Worm (Caenorhabditis elegans) whole organism, L3 larva: ENCODE results near the gene clec-157.
A peak's percentile ranks its signal among the peaks of the same experiment; 100 is the strongest.

Experiments used
- R02D3.7 ChIP-seq: fragments of 150-350 bp; optimal IDR thresholded peaks from 2 replicates; lab custom pipeline; 2014; ENCODE audit warnings: missing biosample characterization, missing genetic modification characterization
- ZK546.5 ChIP-seq: sonication (generic microtip); optimal IDR thresholded peaks from 2 replicates; lab custom pipeline; 2017; ENCODE audit warnings: missing biosample characterization, missing genetic modification characterization
- aly-2 ChIP-seq: fragments of 150-350 bp; optimal IDR thresholded peaks from 2 replicates; lab custom pipeline; 2014; ENCODE audit warnings: missing biosample characterization, missing genetic modification characterization
- ama-1 ChIP-seq: fragments of 150-350 bp; optimal IDR thresholded peaks from 2 replicates; lab custom pipeline; 2018
- ceh-28 ChIP-seq: fragments of 150-350 bp; optimal IDR thresholded peaks from 2 replicates; lab custom pipeline; 2014; ENCODE audit warnings: missing biosample characterization, missing genetic modification reagents, missing genetic modification characterization
- ceh-82 ChIP-seq: fragments of 150-350 bp; optimal IDR thresholded peaks from 2 replicates; lab custom pipeline; 2014; ENCODE audit warnings: missing biosample characterization, missing genetic modification characterization
- ceh-9 ChIP-seq: sonication (generic microtip); optimal IDR thresholded peaks from 2 replicates; lab custom pipeline; 2018; ENCODE audit warnings: missing biosample characterization, missing genetic modification characterization
- elt-2 ChIP-seq: sonication (generic microtip); optimal IDR thresholded peaks from 2 replicates; lab custom pipeline; 2016; ENCODE audit warnings: missing genetic modification reagents, mild to moderate bottlenecking, missing genetic modification characterization, missing compliant biosample characterization
- eor-1 ChIP-seq, 2 experiments: fragments of 150-350 bp; optimal IDR thresholded peaks; 2 replicates each; lab custom pipeline; 2014 to 2018; ENCODE audit warnings: missing biosample characterization in 2 of 2, missing genetic modification characterization in 2 of 2
- fkh-10 ChIP-seq: sonication (generic microtip); optimal IDR thresholded peaks from 2 replicates; lab custom pipeline; 2017; ENCODE audit warnings: missing biosample characterization, missing genetic modification reagents, missing genetic modification characterization
- fkh-2 ChIP-seq: fragments of 150-350 bp; optimal IDR thresholded peaks from 2 replicates; lab custom pipeline; 2014; ENCODE audit warnings: missing biosample characterization, missing genetic modification reagents, missing genetic modification characterization
- hmg-11 ChIP-seq: sonication (generic microtip); optimal IDR thresholded peaks from 2 replicates; lab custom pipeline; 2016; ENCODE audit warnings: missing genetic modification characterization, missing compliant biosample characterization
- lin-15B ChIP-seq: fragments of 150-350 bp; optimal IDR thresholded peaks from 2 replicates; lab custom pipeline; 2014; ENCODE audit warnings: missing biosample characterization, missing genetic modification characterization
- lin-39 ChIP-seq: fragments of 150-350 bp; optimal IDR thresholded peaks from 2 replicates; lab custom pipeline; 2018; ENCODE audit warnings: missing biosample characterization, missing genetic modification reagents, missing genetic modification characterization
- lsy-12 ChIP-seq: sonication (generic microtip); optimal IDR thresholded peaks from 2 replicates; lab custom pipeline; 2016; ENCODE audit warnings: mild to moderate bottlenecking, missing genetic modification characterization, missing compliant biosample characterization
- mdl-1 ChIP-seq: fragments of 150-350 bp; optimal IDR thresholded peaks from 2 replicates; lab custom pipeline; 2014; ENCODE audit warnings: missing biosample characterization, missing genetic modification characterization
- nfya-1 ChIP-seq: sonication (generic microtip); optimal IDR thresholded peaks from 2 replicates; lab custom pipeline; 2017; ENCODE audit warnings: missing genetic modification characterization, mild to moderate bottlenecking, missing compliant biosample characterization, antibody characterized with exemption, moderate library complexity; ENCODE audit not compliant: insufficient read depth
- nhr-12 ChIP-seq: fragments of 150-350 bp; optimal IDR thresholded peaks from 2 replicates; lab custom pipeline; 2014; ENCODE audit warnings: missing biosample characterization, missing genetic modification characterization
- nhr-23 ChIP-seq: fragments of 150-350 bp; optimal IDR thresholded peaks from 2 replicates; lab custom pipeline; 2014; ENCODE audit warnings: missing biosample characterization, missing genetic modification reagents, missing genetic modification characterization
- nhr-237 ChIP-seq: fragments of 150-350 bp; optimal IDR thresholded peaks from 2 replicates; lab custom pipeline; 2014; ENCODE audit warnings: missing biosample characterization, missing genetic modification characterization
- nhr-28 ChIP-seq: fragments of 150-350 bp; optimal IDR thresholded peaks from 2 replicates; lab custom pipeline; 2014; ENCODE audit warnings: missing biosample characterization, missing genetic modification characterization
- nhr-43 ChIP-seq: sonication (generic microtip); optimal IDR thresholded peaks from 2 replicates; lab custom pipeline; 2016; ENCODE audit warnings: mild to moderate bottlenecking, missing genetic modification characterization, missing compliant biosample characterization; ENCODE audit not compliant: poor library complexity, severe bottlenecking
- nhr-67 ChIP-seq: fragments of 150-350 bp; optimal IDR thresholded peaks from 2 replicates; lab custom pipeline; 2014; ENCODE audit warnings: missing biosample characterization, missing genetic modification characterization
- nhr-76 ChIP-seq: fragments of 150-350 bp; sonication (generic microtip); optimal IDR thresholded peaks from 5 replicates; lab custom pipeline; 2014; ENCODE audit warnings: missing biosample characterization, missing genetic modification characterization
- pha-4 ChIP-seq: fragments of 150-350 bp; optimal IDR thresholded peaks from 2 replicates; lab custom pipeline; 2014; ENCODE audit warnings: missing biosample characterization, missing genetic modification reagents, missing genetic modification characterization
- pqm-1 ChIP-seq: fragments of 150-350 bp; optimal IDR thresholded peaks from 2 replicates; lab custom pipeline; 2017; ENCODE audit warnings: missing biosample characterization, missing genetic modification characterization, inconsistent platforms
- skn-1 ChIP-seq: fragments of 150-350 bp; optimal IDR thresholded peaks from 2 replicates; lab custom pipeline; 2014; ENCODE audit warnings: missing biosample characterization, missing genetic modification characterization
- snpc-4 ChIP-seq: fragments of 150-350 bp; optimal IDR thresholded peaks from 2 replicates; lab custom pipeline; 2014; ENCODE audit warnings: missing biosample characterization, missing genetic modification characterization
- unc-39 ChIP-seq: sonication (generic microtip); optimal IDR thresholded peaks from 4 replicates; lab custom pipeline; 2017; ENCODE audit warnings: missing biosample characterization, missing genetic modification characterization
- unc-62 ChIP-seq: fragments of 150-350 bp; sonication (generic microtip); optimal IDR thresholded peaks from 4 replicates; lab custom pipeline; 2014; ENCODE audit warnings: missing biosample characterization, missing genetic modification reagents, missing genetic modification characterization
- ztf-11 ChIP-seq: fragments of 150-350 bp; optimal IDR thresholded peaks from 2 replicates; lab custom pipeline; 2014; ENCODE audit warnings: missing biosample characterization, missing genetic modification characterization

Gene clec-157

DNA sequence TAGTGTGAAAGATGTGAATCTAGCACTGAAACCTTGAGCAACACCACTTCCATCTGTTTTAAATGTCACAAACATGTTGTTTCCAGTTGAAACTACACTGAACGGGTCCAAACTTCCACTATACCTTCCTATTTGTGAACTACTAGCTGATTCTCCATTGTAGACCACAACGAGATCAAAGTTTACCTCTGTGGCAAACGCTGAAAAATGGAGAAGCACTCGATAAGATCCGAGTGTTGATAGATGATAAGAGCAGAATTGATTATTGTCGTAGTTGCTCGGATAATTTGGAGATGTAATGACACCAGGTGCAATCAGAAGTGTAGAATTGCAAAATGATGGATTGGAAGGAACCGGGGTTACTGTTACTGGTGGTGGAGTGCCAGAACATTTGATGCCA is 37.7 kb upstream of the clec-157 start:
- TF ChIP-seq fkh-2 (tag; lab: Kevin White, UChicago) (no peak), lin-15B (tag; lab: Kevin White, UChicago) (no peak), pqm-1 (tag; lab: Kevin White, UChicago) (peak; percentile 37), elt-2 (peak; percentile 72)

DNA sequence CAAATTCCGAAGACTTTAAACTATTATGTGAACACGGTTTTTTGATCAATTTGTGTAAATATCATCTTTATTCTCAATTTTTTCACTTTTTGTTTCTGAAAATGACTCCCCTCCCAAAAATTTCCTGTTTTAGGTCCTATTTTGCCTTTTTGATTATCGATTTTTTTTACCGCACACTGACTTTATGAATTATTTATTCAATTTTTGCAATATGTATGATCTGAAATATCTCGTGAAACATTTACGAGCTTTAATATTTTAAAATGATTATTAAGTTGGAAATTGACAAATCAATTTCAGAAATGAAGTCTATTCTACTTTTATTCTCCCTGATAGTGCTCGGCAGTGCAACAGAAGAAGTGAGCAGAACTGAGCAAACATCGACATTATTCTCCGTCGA is 35.2 kb upstream of the clec-157 start, which contains the start of gene C35D10.1:
C35D10.1 (plus strand) TSS at position 301 of the 400 bp plus-strand sequence.
- no peak for TF ChIP-seq snpc-4
- TF ChIP-seq ceh-28, result peak; percentile 15

DNA sequence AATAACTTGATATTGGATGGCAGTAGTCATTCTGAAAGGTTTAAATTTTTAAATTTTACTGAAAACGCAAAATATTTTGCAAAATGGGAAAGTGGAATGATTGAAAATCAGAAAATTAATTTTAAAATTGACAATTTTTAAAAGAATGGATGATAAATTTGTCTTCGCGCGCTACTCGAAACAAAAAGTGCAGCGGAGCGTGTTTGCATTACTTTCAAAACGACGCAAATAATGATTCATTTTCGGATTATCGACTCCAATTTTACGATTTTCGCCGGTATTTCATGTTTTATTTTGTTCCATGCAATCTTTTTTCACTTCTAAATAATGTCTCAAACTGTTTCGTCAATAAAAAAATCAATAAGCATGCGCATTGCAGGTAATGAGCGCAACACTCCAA is 34.1 kb upstream of the clec-157 start, which contains the start of the genes tost-1 and arx-6:
tost-1 (minus strand) TSS at position 31 of the 400 bp plus-strand sequence.
arx-6 (plus strand) TSS at position 378 of the 400 bp plus-strand sequence.
- TF ChIP-seq ztf-11 (tag; lab: Kevin White, UChicago) (no peak), elt-2 (peak; percentile 3), nfya-1 (tag; lab: Kevin White, UChicago) (peak; percentile 47), lin-15B (tag; lab: Kevin White, UChicago) (peak; percentile 61), nhr-76 (tag; lab: Kevin White, UChicago) (no peak), ama-1 (lab: Kevin White, UChicago) (no peak), snpc-4 (peak; percentile 29), skn-1 (peak; percentile 27)

DNA sequence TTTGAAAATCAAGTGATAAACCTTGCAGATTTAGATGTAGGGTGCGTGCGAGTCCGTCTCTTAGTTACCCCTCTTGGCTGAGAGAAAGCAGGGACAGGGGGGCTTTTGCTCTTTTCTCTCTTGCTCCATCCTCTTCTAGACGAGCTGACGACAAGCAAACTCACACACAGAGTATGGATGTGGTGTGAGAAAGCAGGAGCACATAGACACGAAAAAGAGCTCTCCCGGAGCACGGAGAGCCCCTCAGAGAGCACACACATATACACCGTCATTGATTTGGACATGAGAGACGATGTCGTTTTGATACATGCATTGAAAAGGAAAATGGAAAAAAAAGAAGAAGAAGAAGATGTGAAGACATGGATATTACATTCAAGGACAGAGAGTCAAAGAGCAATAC is 31.4 kb upstream of the clec-157 start:
- TF ChIP-seq fkh-10 (GFP tag; lab: Kevin White, UChicago), result peak; percentile 39
- TF ChIP-seq pqm-1 (tag; lab: Kevin White, UChicago), result no peak
- TF ChIP-seq nhr-43 (tag; lab: Kevin White, UChicago), result no peak

DNA sequence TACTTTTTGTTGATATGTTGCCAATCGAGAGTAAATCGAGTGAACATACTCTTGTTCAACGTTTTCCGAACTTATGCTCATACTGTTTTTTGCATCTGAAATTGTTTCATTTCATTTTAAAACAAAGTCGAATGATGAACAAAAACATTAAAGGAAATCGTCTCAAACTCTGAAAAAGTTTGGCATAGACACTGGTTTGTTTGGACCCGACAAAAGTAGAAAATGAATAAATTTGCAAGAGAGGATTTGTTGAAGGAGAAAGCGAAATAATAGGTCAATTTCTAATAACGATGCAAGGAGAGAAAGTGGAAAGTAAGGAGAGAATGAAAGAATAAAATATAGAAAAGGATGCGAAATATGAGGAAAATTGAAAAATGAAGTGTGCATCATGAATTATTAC is 30.4 kb upstream of the clec-157 start, which contains the start of gene C35D10.12:
C35D10.12 (minus strand) TSS at position 101 of the 400 bp plus-strand sequence.
- TF ChIP-seq unc-62 (GFP tag; lab: Kevin White, UChicago) (no peak), ceh-28 (no peak), pha-4 (no peak), nfya-1 (tag; lab: Kevin White, UChicago) (no peak), ceh-9 (tag; lab: Kevin White, UChicago) (no peak), ceh-82 (tag; lab: Kevin White, UChicago) (no peak), nhr-28 (tag; lab: Kevin White, UChicago) (no peak), aly-2 (tag; lab: Kevin White, UChicago) (no peak)

DNA sequence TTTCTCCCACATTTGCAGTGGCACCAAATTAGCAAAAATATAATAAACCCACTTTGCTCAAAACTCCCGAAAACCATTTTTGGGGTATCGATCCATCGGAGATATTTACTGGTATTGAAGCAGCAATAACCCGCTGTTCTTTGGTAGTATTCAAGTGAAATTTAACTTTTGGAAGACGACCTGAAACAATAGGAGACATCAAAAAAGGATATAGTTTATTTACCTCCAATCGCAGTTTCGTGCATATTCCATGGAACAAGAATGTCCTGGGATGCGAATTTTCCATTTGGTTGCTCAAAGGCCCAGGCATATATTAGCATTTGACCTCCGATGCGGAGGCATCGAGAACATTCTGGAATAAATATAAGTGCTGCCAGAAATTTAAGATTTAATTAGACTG is 29.2 kb upstream of the clec-157 start:
- no peak for TF ChIP-seq hmg-11 (tag; lab: Kevin White, UChicago)

DNA sequence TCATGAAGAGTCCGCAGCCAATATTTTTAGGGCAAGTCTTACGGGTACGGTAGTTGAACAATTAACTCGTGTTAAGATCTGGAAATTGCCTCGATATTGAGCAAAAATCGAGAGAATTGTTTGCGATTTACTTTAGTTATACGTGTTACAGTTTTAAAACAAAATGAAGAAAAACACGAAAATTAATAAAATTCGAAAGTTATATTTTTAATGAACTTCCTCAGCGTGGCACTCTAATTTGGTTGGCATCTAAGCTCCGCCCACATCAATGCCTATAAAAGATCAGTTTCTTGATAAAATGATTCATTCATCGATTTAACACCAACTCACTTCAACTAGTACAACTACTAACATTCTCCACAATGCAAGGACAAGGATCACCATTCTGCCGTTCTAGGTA is 26.3 kb upstream of the clec-157 start, which contains the start of gene gipc-1:
gipc-1 (plus strand) TSS at position 301 of the 400 bp plus-strand sequence.
- TF ChIP-seq unc-39 (no peak), nhr-76 (tag; lab: Kevin White, UChicago) (no peak), ZK546.5 (no peak), unc-62 (GFP tag; lab: Kevin White, UChicago) (no peak), eor-1 (tag; optimal IDR thresholded peaks at IDR 0.05; lab: Kevin White, UChicago) (no peak), nhr-67 (tag; lab: Kevin White, UChicago) (no peak), mdl-1 (tag; lab: Kevin White, UChicago) (no peak), ceh-28 (no peak), hmg-11 (tag; lab: Kevin White, UChicago) (no peak), lsy-12 (no peak), R02D3.7 (tag; lab: Kevin White, UChicago) (no peak), ceh-9 (tag; lab: Kevin White, UChicago) (no peak), nhr-237 (tag; lab: Kevin White, UChicago) (no peak), nhr-12 (no peak), lin-39 (tag; lab: Kevin White, UChicago) (no peak), ama-1 (lab: Kevin White, UChicago) (no peak), nhr-23 (tag; lab: Kevin White, UChicago) (no peak)
